Fruit fly (Drosophila melanogaster) whole organism, embryonic: Measurements from ENCODE around the gene CG31710.

Source experiments
- Ada2b ChIP-seq: fragments of 200-800 bp; sonication (Bioruptor generic); IDR thresholded peaks from 2 replicates; pipeline ENCODE4 v1.3.6; 2022; ENCODE audit warnings: missing biosample characterization, missing genetic modification characterization
- BEAF-32 ChIP-seq: fragments of 200-800 bp; sonication (Bioruptor generic); optimal IDR thresholded peaks from 3 replicates; lab custom pipeline; 2017; ENCODE audit warnings: missing biosample characterization, missing genetic modification characterization, mild to moderate bottlenecking, moderate library complexity, missing genetic modification reagents
- BtbVII ChIP-seq: fragments of 200-800 bp; sonication (Bioruptor generic); optimal IDR thresholded peaks from 3 replicates; lab custom pipeline; 2017; ENCODE audit warnings: missing biosample characterization, mild to moderate bottlenecking, missing genetic modification characterization
- CG10321 ChIP-seq: fragments of 200-800 bp; sonication (Bioruptor generic); IDR thresholded peaks from 2 replicates; pipeline ENCODE4 v1.3.6; 2022; ENCODE audit warnings: missing biosample characterization, missing genetic modification characterization
- CG10431 ChIP-seq: fragments of 200-800 bp; sonication (Bioruptor generic); optimal IDR thresholded peaks from 3 replicates; lab custom pipeline; 2018; ENCODE audit warnings: missing biosample characterization, mild to moderate bottlenecking, missing genetic modification characterization
- CG10979 ChIP-seq: fragments of 200-800 bp; sonication (Bioruptor generic); optimal IDR thresholded peaks from 2 replicates; lab custom pipeline; 2018; ENCODE audit warnings: missing biosample characterization, mild to moderate bottlenecking, missing genetic modification characterization, moderate library complexity
- CG13424 ChIP-seq: fragments of 200-800 bp; sonication (Bioruptor generic); optimal IDR thresholded peaks from 2 replicates; lab custom pipeline; 2019; ENCODE audit warnings: missing biosample characterization, mild to moderate bottlenecking, missing genetic modification characterization, moderate library complexity
- CG14050 ChIP-seq: fragments of 200-800 bp; sonication (Bioruptor generic); IDR thresholded peaks from 3 replicates; pipeline ENCODE4 v1.3.6; 2022; ENCODE audit warnings: missing biosample characterization, missing genetic modification characterization
- CG16863 ChIP-seq: fragments of 200-800 bp; sonication (Bioruptor generic); optimal IDR thresholded peaks from 3 replicates; lab custom pipeline; 2016; ENCODE audit warnings: missing biosample characterization, missing genetic modification characterization
- CG17361 ChIP-seq: fragments of 200-800 bp; sonication (Bioruptor generic); IDR thresholded peaks from 3 replicates; pipeline ENCODE4 v1.3.6; 2022; ENCODE audit warnings: missing biosample characterization, missing genetic modification characterization
- CG1792 ChIP-seq: fragments of 200-800 bp; sonication (Bioruptor generic); optimal IDR thresholded peaks from 2 replicates; lab custom pipeline; 2016; ENCODE audit warnings: missing biosample characterization, missing genetic modification characterization
- CG31441 ChIP-seq: fragments of 200-800 bp; sonication (Bioruptor generic); IDR thresholded peaks from 2 replicates; pipeline ENCODE4 v1.3.6; 2022; ENCODE audit warnings: missing biosample characterization, missing genetic modification characterization
- CG3163 ChIP-seq: fragments of 200-800 bp; sonication (Bioruptor generic); optimal IDR thresholded peaks from 3 replicates; lab custom pipeline; 2016; ENCODE audit warnings: missing biosample characterization, missing genetic modification characterization
- CG3847 ChIP-seq: fragments of 200-800 bp; sonication (Bioruptor generic); IDR thresholded peaks from 2 replicates; pipeline ENCODE4 v1.3.6; 2022; ENCODE audit warnings: missing biosample characterization, missing genetic modification characterization
- CG6654 ChIP-seq: fragments of 200-800 bp; sonication (Bioruptor generic); optimal IDR thresholded peaks from 2 replicates; lab custom pipeline; 2017; ENCODE audit warnings: missing biosample characterization, mild to moderate bottlenecking, missing genetic modification characterization
- CHES-1-like ChIP-seq: fragments of 200-800 bp; sonication (Bioruptor generic); optimal IDR thresholded peaks from 2 replicates; lab custom pipeline; 2016; ENCODE audit warnings: missing biosample characterization, missing genetic modification characterization
- CTCF ChIP-seq: fragments of 200-800 bp; sonication (Bioruptor generic); optimal IDR thresholded peaks from 2 replicates; lab custom pipeline; 2017; ENCODE audit warnings: missing biosample characterization, mild to moderate bottlenecking, missing genetic modification characterization, moderate library complexity
- Dll ChIP-seq: fragments of 200-800 bp; sonication (Bioruptor generic); IDR thresholded peaks from 4 replicates; pipeline ENCODE4 v1.3.6; 2022; ENCODE audit warnings: missing biosample characterization, missing genetic modification characterization; ENCODE audit not compliant: partially characterized antibody
- Ets65A ChIP-seq: fragments of 200-800 bp; sonication (Bioruptor generic); peaks from one replicate; lab custom pipeline; 2016; ENCODE audit warnings: missing biosample characterization, missing genetic modification characterization
- H15 ChIP-seq: fragments of 200-800 bp; sonication (Bioruptor generic); IDR thresholded peaks from 3 replicates; pipeline ENCODE4 v1.3.6; 2022; ENCODE audit warnings: missing biosample characterization, missing genetic modification characterization
- Hmx ChIP-seq: fragments of 200-800 bp; sonication (Bioruptor generic); optimal IDR thresholded peaks from 2 replicates; lab custom pipeline; 2016; ENCODE audit warnings: missing biosample characterization, missing genetic modification characterization
- Kr ChIP-seq: fragments of 200-800 bp; sonication (Bioruptor generic); optimal IDR thresholded peaks from 2 replicates; lab custom pipeline; 2017; ENCODE audit warnings: missing biosample characterization, mild to moderate bottlenecking, missing genetic modification characterization
- MTF-1 ChIP-seq: fragments of 200-800 bp; sonication (Bioruptor generic); optimal IDR thresholded peaks from 2 replicates; lab custom pipeline; 2018; ENCODE audit warnings: missing biosample characterization, mild to moderate bottlenecking, missing genetic modification characterization, borderline replicate concordance
- Med ChIP-seq: fragments of 200-800 bp; sonication (Bioruptor generic); peaks from one replicate; lab custom pipeline; 2016; ENCODE audit warnings: missing biosample characterization, missing genetic modification characterization, mild to moderate bottlenecking, inconsistent platforms, moderate library complexity
- Sry-δ ChIP-seq: fragments of 200-800 bp; sonication (Bioruptor generic); optimal IDR thresholded peaks from 2 replicates; lab custom pipeline; 2016; ENCODE audit warnings: missing biosample characterization, missing genetic modification characterization
- Xrp1 ChIP-seq: fragments of 200-800 bp; sonication (Bioruptor generic); IDR thresholded peaks from 2 replicates; pipeline ENCODE4 v1.3.6; 2022; ENCODE audit warnings: missing biosample characterization, missing genetic modification characterization
- bcd ChIP-seq: fragments of 200-800 bp; sonication (Bioruptor generic); optimal IDR thresholded peaks from 2 replicates; lab custom pipeline; 2017; ENCODE audit warnings: missing biosample characterization, mild to moderate bottlenecking, missing genetic modification characterization
- dmrt99B ChIP-seq: fragments of 200-800 bp; sonication (Bioruptor generic); optimal IDR thresholded peaks from 2 replicates; lab custom pipeline; 2018; ENCODE audit warnings: missing biosample characterization, mild to moderate bottlenecking, missing genetic modification characterization, moderate library complexity
- dysf ChIP-seq: fragments of 200-800 bp; sonication (Bioruptor generic); IDR thresholded peaks from 3 replicates; pipeline ENCODE4 v1.3.6; 2022; ENCODE audit warnings: missing biosample characterization, missing genetic modification characterization
- gcm2 ChIP-seq: fragments of 200-800 bp; sonication (Bioruptor generic); optimal IDR thresholded peaks from 2 replicates; lab custom pipeline; 2016; ENCODE audit warnings: missing biosample characterization, missing genetic modification characterization
- lbe ChIP-seq: fragments of 200-800 bp; sonication (Bioruptor generic); optimal IDR thresholded peaks from 2 replicates; lab custom pipeline; 2016; ENCODE audit warnings: missing biosample characterization, mild to moderate bottlenecking, missing genetic modification characterization
- onecut ChIP-seq: fragments of 200-800 bp; sonication (Bioruptor generic); IDR thresholded peaks from 2 replicates; pipeline ENCODE4 v1.3.6; 2022; ENCODE audit warnings: missing biosample characterization, missing genetic modification characterization
- row ChIP-seq: fragments of 200-800 bp; sonication (Bioruptor generic); IDR thresholded peaks from 3 replicates; pipeline ENCODE4 v1.3.6; 2022; ENCODE audit warnings: missing biosample characterization, missing genetic modification characterization
- sna ChIP-seq: fragments of 200-800 bp; sonication (Bioruptor generic); IDR thresholded peaks from 2 replicates; pipeline ENCODE4 v1.3.6; 2022; ENCODE audit warnings: missing biosample characterization, missing genetic modification characterization; ENCODE audit not compliant: partially characterized antibody
- sqz ChIP-seq: fragments of 200-800 bp; sonication (Bioruptor generic); optimal IDR thresholded peaks from 3 replicates; lab custom pipeline; 2018; ENCODE audit warnings: missing biosample characterization, mild to moderate bottlenecking, missing genetic modification characterization
- unc-4 ChIP-seq: fragments of 200-800 bp; sonication (Bioruptor generic); IDR thresholded peaks from 2 replicates; pipeline ENCODE4 v1.3.6; 2022; ENCODE audit warnings: missing biosample characterization, missing genetic modification characterization; ENCODE audit not compliant: partially characterized antibody
- z ChIP-seq: fragments of 200-800 bp; sonication (Bioruptor generic); IDR thresholded peaks from 3 replicates; pipeline ENCODE4 v1.3.6; 2022; ENCODE audit warnings: missing biosample characterization, missing genetic modification characterization

The CG31710 gene

dm6 chr2L:9737803-9738202 is 32.0 kb upstream of the CG31710 start (continued):
- no peak for TF ChIP-seq CG16863 (GFP tag; lab: Kevin White, UChicago)
- 0 out of 2 replicates have a peak, but pooled peaks have one; percentile 11 for TF ChIP-seq onecut (GFP tag; lab: Robert Waterston, UW)
- TF ChIP-seq Xrp1 (GFP tag; lab: Robert Waterston, UW), result peak; percentile 7; the same call in 1 of the 2 replicates
- no peak for TF ChIP-seq CG10431
- no peak for TF ChIP-seq gcm2 (GFP tag; lab: Kevin White, UChicago)
- TF ChIP-seq CHES-1-like (GFP tag; lab: Kevin White, UChicago), result no peak
- TF ChIP-seq bcd (GFP tag; lab: Kevin White, UChicago), result peak; percentile 33

- TF ChIP-seq MTF-1 (GFP tag; lab: Kevin White, UChicago), result no peak
- TF ChIP-seq Ets65A (GFP tag; lab: Kevin White, UChicago), result peak; percentile 70
- TF ChIP-seq CG3163, result no peak
- peak; percentile 45 for TF ChIP-seq Med (GFP tag; lab: Kevin White, UChicago)
- no peak for TF ChIP-seq CG3847
- TF ChIP-seq BtbVII, result no peak
- TF ChIP-seq CG31441, result no peak
- TF ChIP-seq H15, result peak; percentile 21; the same call in 1 of the 3 replicates
- TF ChIP-seq, all 482 proteins: peak for 3
These were observed 31.6 kb upstream of the CG31710 start for dm6 chr2L:9737360-9737759.

- no peak for TF ChIP-seq CG17361 (GFP tag; lab: Robert Waterston, UW)
- TF ChIP-seq CG14050 (GFP tag; lab: Robert Waterston, UW), result no peak
- no peak for TF ChIP-seq lbe (GFP tag; lab: Kevin White, UChicago)
- TF ChIP-seq dysf (GFP tag; lab: Robert Waterston, UW), result 0 out of 3 replicates have a peak, but pooled peaks have one; percentile 16
- 0 out of 2 replicates have a peak, but pooled peaks have one; percentile 1 for TF ChIP-seq sna (GFP tag; lab: Robert Waterston, UW)
- no peak for TF ChIP-seq CG10979 (tag; lab: Kevin White, UChicago)
- no peak for TF ChIP-seq CTCF (GFP tag; lab: Kevin White, UChicago)
- no peak for TF ChIP-seq Ada2b (GFP tag; lab: Robert Waterston, UW)
- no peak for TF ChIP-seq CG1792 (GFP tag; lab: Kevin White, UChicago)
- 0 out of 2 replicates have a peak, but pooled peaks have one; percentile 18 for TF ChIP-seq unc-4 (GFP tag; lab: Robert Waterston, UW)
- TF ChIP-seq CG13424, result no peak
- TF ChIP-seq sqz, result no peak
- TF ChIP-seq dmrt99B (tag; lab: Kevin White, UChicago), result no peak
- 0 out of 2 replicates have a peak, but pooled peaks have one; percentile 16 for TF ChIP-seq CG10321 (GFP tag; lab: Robert Waterston, UW)
- no peak for TF ChIP-seq Kr
- TF ChIP-seq z, result no peak
- peak; percentile 32 for TF ChIP-seq BEAF-32 (GFP tag; lab: Kevin White, UChicago)
- no peak for TF ChIP-seq Hmx (GFP tag; lab: Kevin White, UChicago)
- peak; percentile 40; the same call in 2 of the 3 replicates for TF ChIP-seq row (GFP tag; lab: Robert Waterston, UW)
- TF ChIP-seq Sry-δ, result peak; percentile 7
- no peak for TF ChIP-seq CG6654 (GFP tag; lab: Kevin White, UChicago)
- peak; percentile 37; the same call in 2 of the 4 replicates for TF ChIP-seq Dll (GFP tag; lab: Robert Waterston, UW)
- TF ChIP-seq Ets65A (GFP tag; lab: Kevin White, UChicago), result no peak
These were observed 30.4 kb upstream of the CG31710 start, which contains the start of gene CG13117 for dm6 chr2L:9736000-9736695. TSS of gene CG13117 (plus strand) at chr2L:9736645.
